Worm (Caenorhabditis elegans) whole organism, L1 larva: Measurements from ENCODE around the gene cogc-6.

Source experiments
- ces-1 ChIP-seq: fragments of 150-350 bp; optimal IDR thresholded peaks from 2 replicates; lab custom pipeline; 2014; ENCODE audit warnings: missing biosample characterization, missing genetic modification reagents, missing genetic modification characterization
- lir-3 ChIP-seq: sonication (generic microtip); optimal IDR thresholded peaks from 2 replicates; lab custom pipeline; 2016; ENCODE audit warnings: mild to moderate bottlenecking, missing genetic modification characterization, moderate library complexity, missing compliant biosample characterization; ENCODE audit not compliant: poor library complexity
- nhr-19 ChIP-seq: fragments of 200-800 bp; sonication (Bioruptor generic); conservative IDR thresholded peaks from 2 replicates; pipeline ENCODE4 v1.3.6; 2022; ENCODE audit warnings: missing genetic modification characterization, missing compliant biosample characterization

DNA sequence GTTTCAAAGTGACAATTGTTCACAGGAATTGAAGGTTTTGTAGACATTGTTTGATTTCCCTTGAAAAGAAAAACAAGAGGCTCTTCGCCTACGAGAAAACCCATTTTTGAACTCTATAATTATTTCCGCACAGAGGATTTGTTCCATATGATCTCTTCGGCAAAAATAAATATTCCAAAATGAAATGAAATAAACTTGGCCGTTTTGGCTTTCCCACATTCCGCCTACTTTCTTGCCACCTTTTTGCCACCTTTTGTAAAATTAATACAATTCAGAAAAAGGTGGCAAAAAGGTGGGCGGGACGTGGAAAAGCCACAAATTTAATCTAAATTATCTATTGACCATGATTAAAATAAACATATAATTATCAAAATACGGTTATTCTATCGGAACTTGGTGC lies 32.7 kb downstream of the cogc-6 start, which contains the start of gene F20D6.15:
- TF ChIP-seq nhr-19 (GFP tag; lab: Robert Waterston, UW) (no peak), lir-3 (no peak), ces-1 (no peak)
